Fruit fly (Drosophila melanogaster) whole organism, prepupa: Measurements from ENCODE around the gene CG13795.

ENCODE experiments used
- Blimp-1 ChIP-seq: fragments of 200-800 bp; sonication (Bioruptor generic); optimal IDR thresholded peaks from 3 replicates; lab custom pipeline; 2017; ENCODE audit warnings: missing biosample characterization, missing genetic modification characterization, mild to moderate bottlenecking, moderate library complexity, missing genetic modification reagents
- CG10631 ChIP-seq: fragments of 200-800 bp; sonication (Bioruptor generic); optimal IDR thresholded peaks from 2 replicates; lab custom pipeline; 2016; ENCODE audit warnings: missing biosample characterization, missing genetic modification characterization
- CG10669 ChIP-seq: fragments of 200-800 bp; sonication (Bioruptor generic); optimal IDR thresholded peaks from 3 replicates; lab custom pipeline; 2018; ENCODE audit warnings: missing biosample characterization, mild to moderate bottlenecking, missing genetic modification characterization, moderate library complexity
- CG11294 ChIP-seq: fragments of 200-800 bp; sonication (Bioruptor generic); IDR thresholded peaks from 2 replicates; pipeline ENCODE4 v1.3.6; 2022; ENCODE audit warnings: missing biosample characterization, missing genetic modification characterization
- CG3032 ChIP-seq: fragments of 200-800 bp; optimal IDR thresholded peaks from 2 replicates; lab custom pipeline; 2019; ENCODE audit warnings: missing biosample characterization, mild to moderate bottlenecking, missing genetic modification characterization, moderate library complexity
- CG32006 ChIP-seq: fragments of 200-800 bp; sonication (Bioruptor generic); optimal IDR thresholded peaks from 3 replicates; lab custom pipeline; 2017; ENCODE audit warnings: missing biosample characterization, mild to moderate bottlenecking, missing genetic modification characterization
- CG34406 ChIP-seq: fragments of 200-800 bp; sonication (Bioruptor generic); optimal IDR thresholded peaks from 3 replicates; lab custom pipeline; 2016; ENCODE audit warnings: missing biosample characterization, missing genetic modification characterization
- CG6163 ChIP-seq: fragments of 200-800 bp; sonication (Bioruptor generic); IDR thresholded peaks from 3 replicates; pipeline ENCODE4 v1.3.6; 2022; ENCODE audit warnings: missing biosample characterization, missing genetic modification characterization
- CG6276 ChIP-seq: fragments of 200-800 bp; sonication (Bioruptor generic); optimal IDR thresholded peaks from 2 replicates; lab custom pipeline; 2017; ENCODE audit warnings: missing biosample characterization, mild to moderate bottlenecking, missing genetic modification characterization
- CG6792 ChIP-seq: fragments of 200-800 bp; sonication (Bioruptor generic); optimal IDR thresholded peaks from 3 replicates; lab custom pipeline; 2016; ENCODE audit warnings: missing biosample characterization, missing genetic modification characterization
- CG6808 ChIP-seq: fragments of 200-800 bp; sonication (Bioruptor generic); optimal IDR thresholded peaks from 3 replicates; lab custom pipeline; 2017; ENCODE audit warnings: missing biosample characterization, missing genetic modification characterization, mild to moderate bottlenecking, moderate library complexity, missing genetic modification reagents
- CG7368 ChIP-seq: fragments of 200-800 bp; sonication (Bioruptor generic); optimal IDR thresholded peaks from 3 replicates; lab custom pipeline; 2016; ENCODE audit warnings: missing biosample characterization, missing genetic modification characterization
- CG8119 ChIP-seq: fragments of 200-800 bp; sonication (Bioruptor generic); IDR thresholded peaks from 3 replicates; pipeline ENCODE4 v1.3.6; 2022; ENCODE audit warnings: missing biosample characterization, missing genetic modification characterization
- CG8319 ChIP-seq: fragments of 200-800 bp; sonication (Bioruptor generic); optimal IDR thresholded peaks from 3 replicates; lab custom pipeline; 2016; ENCODE audit warnings: missing biosample characterization, missing genetic modification characterization
- CG9139 ChIP-seq: fragments of 200-800 bp; sonication (Bioruptor generic); optimal IDR thresholded peaks from 3 replicates; lab custom pipeline; 2017; ENCODE audit warnings: missing biosample characterization, mild to moderate bottlenecking, missing genetic modification characterization
- Eip93F ChIP-seq: fragments of 200-800 bp; sonication (Bioruptor generic); optimal IDR thresholded peaks from 2 replicates; lab custom pipeline; 2016; ENCODE audit warnings: missing biosample characterization, mild to moderate bottlenecking, missing genetic modification characterization
- Gug ChIP-seq: fragments of 200-800 bp; sonication (Bioruptor generic); IDR thresholded peaks from 2 replicates; pipeline ENCODE4 v1.3.6; 2022; ENCODE audit warnings: missing biosample characterization, missing genetic modification characterization
- Hr39 ChIP-seq: fragments of 200-800 bp; sonication (Bioruptor generic); optimal IDR thresholded peaks from 2 replicates; lab custom pipeline; 2016; ENCODE audit warnings: missing biosample characterization, missing genetic modification characterization
- Hr4 ChIP-seq: fragments of 200-800 bp; sonication (Bioruptor generic); optimal IDR thresholded peaks from 3 replicates; lab custom pipeline; 2016; ENCODE audit warnings: missing biosample characterization, missing genetic modification characterization
- Sox15 ChIP-seq: fragments of 200-800 bp; sonication (Bioruptor generic); optimal IDR thresholded peaks from 3 replicates; lab custom pipeline; 2016; ENCODE audit warnings: missing biosample characterization, missing genetic modification characterization
- cyc ChIP-seq: fragments of 200-800 bp; sonication (Bioruptor generic); optimal IDR thresholded peaks from 3 replicates; lab custom pipeline; 2016; ENCODE audit warnings: missing biosample characterization, missing genetic modification characterization
- dsx ChIP-seq: fragments of 200-800 bp; optimal IDR thresholded peaks from 3 replicates; lab custom pipeline; 2019; ENCODE audit warnings: missing biosample characterization, mild to moderate bottlenecking, missing genetic modification characterization, moderate library complexity; ENCODE audit not compliant: poor library complexity, severe bottlenecking
- eg ChIP-seq: fragments of 200-800 bp; sonication (Bioruptor generic); IDR thresholded peaks from 3 replicates; pipeline ENCODE4 v1.3.6; 2022; ENCODE audit warnings: missing biosample characterization, missing genetic modification characterization
- fd59A ChIP-seq: fragments of 200-800 bp; sonication (Bioruptor generic); optimal IDR thresholded peaks from 2 replicates; lab custom pipeline; 2017; ENCODE audit warnings: missing biosample characterization, mild to moderate bottlenecking, missing genetic modification characterization, missing genetic modification reagents
- lz ChIP-seq: fragments of 200-800 bp; sonication (Bioruptor generic); optimal IDR thresholded peaks from 3 replicates; lab custom pipeline; 2016; ENCODE audit warnings: missing biosample characterization, missing genetic modification characterization
- net ChIP-seq: fragments of 200-800 bp; sonication (Bioruptor generic); optimal IDR thresholded peaks from 3 replicates; lab custom pipeline; 2016; ENCODE audit warnings: missing biosample characterization, missing genetic modification characterization
- pdm3 ChIP-seq: fragments of 200-800 bp; sonication (Bioruptor generic); optimal IDR thresholded peaks from 3 replicates; lab custom pipeline; 2016; ENCODE audit warnings: missing biosample characterization, missing genetic modification characterization
- spab ChIP-seq: fragments of 200-800 bp; sonication (Bioruptor generic); optimal IDR thresholded peaks from 2 replicates; lab custom pipeline; 2017; ENCODE audit warnings: missing biosample characterization, mild to moderate bottlenecking, missing genetic modification characterization, missing genetic modification reagents
- ss ChIP-seq, 2 experiments: fragments of 200-800 bp; sonication (Bioruptor generic); optimal IDR thresholded peaks; 2 replicates in 1 of 2; 3 replicates in 1 of 2; lab custom pipeline; 2017 to 2018; ENCODE audit warnings: mild to moderate bottlenecking in 2 of 2, missing biosample characterization in 2 of 2, missing genetic modification characterization in 2 of 2, moderate library complexity in 1 of 2
- svp ChIP-seq: fragments of 200-800 bp; sonication (Bioruptor generic); peaks from one replicate; lab custom pipeline; 2016; ENCODE audit warnings: missing biosample characterization, missing genetic modification characterization
- topi ChIP-seq: fragments of 200-800 bp; sonication (Bioruptor generic); optimal IDR thresholded peaks from 3 replicates; lab custom pipeline; 2016; ENCODE audit warnings: missing biosample characterization, missing genetic modification characterization
- vri ChIP-seq: fragments of 200-800 bp; sonication (Bioruptor generic); optimal IDR thresholded peaks from 3 replicates; lab custom pipeline; 2016; ENCODE audit warnings: missing biosample characterization, mild to moderate bottlenecking, missing genetic modification characterization

The CG13795 gene

DNA sequence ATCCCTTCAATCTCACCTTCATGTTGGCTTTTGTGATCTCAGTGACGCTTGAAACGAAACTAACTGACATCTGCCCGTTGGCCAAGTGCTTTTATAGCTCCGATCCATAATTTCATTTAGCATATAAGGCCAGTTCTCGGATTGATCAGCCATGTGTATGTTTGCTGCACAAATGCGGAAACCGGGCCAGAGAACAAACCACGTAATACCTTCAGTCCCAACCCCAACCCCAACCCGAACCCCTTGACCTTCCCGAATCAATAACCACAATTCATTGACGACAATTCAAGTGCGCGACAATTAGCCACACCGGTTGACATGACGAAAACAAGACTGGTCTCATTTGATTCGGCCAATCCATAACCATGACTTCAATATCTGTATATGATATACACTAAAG is 27.0 kb upstream of the CG13795 start, which contains the start of gene CG7203:
Gene CG7203, minus strand, starts transcription at position 101 of the 400 bp plus-strand sequence.
- TF ChIP-seq Eip93F (GFP tag; lab: Kevin White, UChicago): no peak
- TF ChIP-seq fd59A (GFP tag; lab: Kevin White, UChicago): no peak
- TF ChIP-seq, all 60 proteins: peak for 0

DNA sequence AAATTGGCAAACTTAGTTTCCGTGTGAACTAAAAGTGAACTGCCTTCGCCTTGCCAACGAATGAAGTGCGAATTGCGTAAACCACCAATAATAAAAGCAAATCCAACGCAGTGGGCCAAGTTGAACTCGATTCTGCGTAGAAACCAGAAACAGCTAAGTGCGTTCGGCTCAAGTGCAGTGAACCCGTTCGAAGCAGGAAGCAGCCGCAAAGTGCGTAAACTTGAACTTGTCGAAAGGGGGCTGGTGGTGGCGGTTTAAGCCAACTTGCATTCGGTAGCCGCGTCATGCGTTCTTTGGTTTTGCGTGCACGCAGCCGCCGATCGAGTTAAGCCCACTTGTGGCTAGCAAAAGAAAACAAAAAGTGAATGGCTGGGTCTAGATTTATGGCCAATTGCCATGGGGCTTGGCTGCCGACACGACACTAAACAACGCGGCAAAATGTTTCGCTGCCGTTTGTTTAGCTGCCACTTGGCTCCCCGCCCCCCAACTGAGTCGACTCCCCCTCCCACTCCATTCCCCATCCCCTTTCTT is 24.6 kb upstream of the CG13795 start:
- TF ChIP-seq eg (no peak), dsx (peak; percentile 11), ss (GFP tag; optimal IDR thresholded peaks at IDR 0.05; lab: Kevin White, UChicago) (peak in 1 of 2 experiments; percentile 98), CG10631 (GFP tag; lab: Kevin White, UChicago) (no peak)
- TF ChIP-seq, all 60 proteins: peak for 2

DNA sequence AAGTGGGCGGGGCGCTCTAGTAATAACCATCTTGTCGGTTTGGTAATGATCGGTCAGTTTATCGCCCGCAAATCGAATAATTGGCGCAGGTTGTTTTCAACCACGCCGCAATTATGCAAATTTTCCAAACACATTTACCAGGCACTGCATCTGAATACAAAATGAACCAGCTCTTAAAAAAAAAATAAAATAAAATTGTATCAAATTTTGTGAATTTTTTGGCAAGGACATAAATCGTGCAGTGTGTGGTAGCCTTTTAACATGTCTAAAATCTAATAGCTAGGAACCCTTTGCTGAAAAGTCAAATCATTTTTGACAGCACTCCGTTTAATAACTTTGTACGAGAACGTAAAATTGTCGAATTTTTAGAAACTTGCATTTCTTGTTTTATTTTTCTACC is 20.9 kb upstream of the CG13795 start, which contains the start of gene ATPsynGL:
Gene ATPsynGL, plus strand, starts transcription at position 301 of the 400 bp plus-strand sequence.
- no peak for TF ChIP-seq CG10669 (GFP tag; lab: Kevin White, UChicago)
- TF ChIP-seq CG8119: no peak
- TF ChIP-seq CG3032 (tag; lab: Kevin White, UChicago): no peak

DNA sequence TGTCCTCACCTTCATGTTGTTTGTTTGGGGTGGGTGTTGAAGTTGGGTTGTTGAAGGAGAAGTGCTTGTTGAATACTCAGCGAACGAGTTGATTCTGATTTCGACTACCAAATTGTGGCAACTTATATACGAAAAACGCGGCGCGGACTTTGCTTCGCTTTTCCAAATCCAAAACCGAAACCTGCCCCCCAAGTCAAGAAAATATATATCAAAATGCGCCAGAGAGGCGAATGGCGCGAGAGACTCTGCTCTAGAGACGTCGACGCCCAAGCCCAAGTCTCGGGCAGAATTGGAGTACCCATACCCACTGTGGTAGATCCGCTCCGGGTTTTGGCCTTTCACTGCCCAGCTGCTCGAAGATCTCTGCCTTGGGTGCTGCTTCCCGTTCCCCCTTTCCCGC is 18.6 kb upstream of the CG13795 start, which contains the start of gene CG7214:
Gene CG7214, minus strand, starts transcription at position 101 of the 400 bp plus-strand sequence.
- no peak for TF ChIP-seq Hr4 (GFP tag; lab: Kevin White, UChicago)
- no peak for TF ChIP-seq Hr39 (GFP tag; lab: Kevin White, UChicago)
- TF ChIP-seq lz (GFP tag; lab: Kevin White, UChicago): no peak
- no peak for TF ChIP-seq CG34406 (GFP tag; lab: Kevin White, UChicago)
- no peak for TF ChIP-seq Sox15 (GFP tag; lab: Kevin White, UChicago)
- no peak for TF ChIP-seq CG11294 (GFP tag; lab: Robert Waterston, UW)
- TF ChIP-seq CG6163 (GFP tag; lab: Robert Waterston, UW): no peak
- no peak for TF ChIP-seq CG8319 (GFP tag; lab: Kevin White, UChicago)
- TF ChIP-seq topi (GFP tag; lab: Kevin White, UChicago): no peak
- TF ChIP-seq Blimp-1 (GFP tag; lab: Kevin White, UChicago): no peak
- TF ChIP-seq CG6792: no peak

DNA sequence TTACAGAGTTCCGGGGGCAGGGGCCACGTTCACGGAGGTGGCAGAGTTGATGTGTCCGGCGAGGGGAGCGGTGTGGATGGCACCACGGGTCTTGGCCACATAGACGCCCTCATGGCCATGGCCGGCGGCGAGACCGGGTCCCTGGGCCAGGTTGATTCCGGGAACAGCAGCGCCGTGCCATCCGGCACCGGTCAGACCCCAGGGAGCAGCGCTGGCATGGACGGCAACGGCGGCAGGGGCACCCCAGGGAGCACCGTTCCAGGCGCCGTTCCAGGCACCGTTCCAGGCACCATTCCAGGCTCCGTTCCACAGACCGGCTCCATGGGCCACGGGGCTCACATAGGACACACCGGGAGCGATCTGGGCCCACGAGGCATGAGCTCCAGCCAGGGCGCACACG is 18.1 kb upstream of the CG13795 start:
- TF ChIP-seq CG6792: no peak
- TF ChIP-seq cyc (GFP tag; lab: Kevin White, UChicago): no peak
- TF ChIP-seq Blimp-1 (GFP tag; lab: Kevin White, UChicago): no peak
- TF ChIP-seq pdm3 (GFP tag; lab: Kevin White, UChicago): no peak
- TF ChIP-seq Gug (GFP tag; lab: Robert Waterston, UW): no peak
- no peak for TF ChIP-seq svp
- no peak for TF ChIP-seq eg
- TF ChIP-seq spab (GFP tag; lab: Kevin White, UChicago): no peak
- TF ChIP-seq CG6276: no peak
- no peak for TF ChIP-seq CG7368 (GFP tag; lab: Kevin White, UChicago)
- TF ChIP-seq vri (GFP tag; lab: Kevin White, UChicago): no peak
- no peak for TF ChIP-seq fd59A (GFP tag; lab: Kevin White, UChicago)
- no peak for TF ChIP-seq CG6163 (GFP tag; lab: Robert Waterston, UW)
- no peak for TF ChIP-seq CG9139
- no peak for TF ChIP-seq CG32006 (GFP tag; lab: Kevin White, UChicago)
- TF ChIP-seq CG34406 (GFP tag; lab: Kevin White, UChicago): no peak
- no peak for TF ChIP-seq CG6808
- TF ChIP-seq Hr4 (GFP tag; lab: Kevin White, UChicago): no peak
- TF ChIP-seq net (GFP tag; lab: Kevin White, UChicago): no peak
- TF ChIP-seq, all 60 proteins: peak for 0
